Fruit fly (Drosophila melanogaster) whole organism, embryonic: ENCODE data around the gene CG9391.

Experiments
- Adf1 ChIP-seq: fragments of 200-800 bp; sonication (Bioruptor generic); IDR thresholded peaks from 2 replicates; pipeline ENCODE4 v1.3.6; 2022; ENCODE audit warnings: missing biosample characterization, missing genetic modification characterization
- Aef1 ChIP-seq: fragments of 200-800 bp; sonication (Bioruptor generic); IDR thresholded peaks from 3 replicates; pipeline ENCODE4 v1.3.6; 2022; ENCODE audit warnings: missing biosample characterization, missing genetic modification characterization
- Blimp-1 ChIP-seq: fragments of 200-800 bp; sonication (Bioruptor generic); optimal IDR thresholded peaks from 3 replicates; lab custom pipeline; 2018; ENCODE audit warnings: missing biosample characterization, missing genetic modification characterization, mild to moderate bottlenecking, moderate library complexity, missing genetic modification reagents
- C15 ChIP-seq: fragments of 200-800 bp; sonication (Bioruptor generic); IDR thresholded peaks from 3 replicates; pipeline ENCODE4 v1.3.6; 2022; ENCODE audit warnings: missing biosample characterization, missing genetic modification characterization
- CG10366 ChIP-seq: fragments of 200-800 bp; sonication (Bioruptor generic); IDR thresholded peaks from 2 replicates; pipeline ENCODE4 v1.3.6; 2022; ENCODE audit warnings: missing biosample characterization, missing genetic modification characterization
- CG10431 ChIP-seq: fragments of 200-800 bp; sonication (Bioruptor generic); optimal IDR thresholded peaks from 3 replicates; lab custom pipeline; 2018; ENCODE audit warnings: missing biosample characterization, mild to moderate bottlenecking, missing genetic modification characterization
- CG11723 ChIP-seq: fragments of 200-800 bp; sonication (Bioruptor generic); optimal IDR thresholded peaks from 2 replicates; lab custom pipeline; 2017; ENCODE audit warnings: missing biosample characterization, mild to moderate bottlenecking, missing genetic modification characterization
- CG12769 ChIP-seq: fragments of 200-800 bp; sonication (Bioruptor generic); optimal IDR thresholded peaks from 2 replicates; lab custom pipeline; 2019; ENCODE audit warnings: missing biosample characterization, mild to moderate bottlenecking, missing genetic modification characterization, moderate library complexity
- CG13894 ChIP-seq: fragments of 200-800 bp; sonication (Bioruptor generic); optimal IDR thresholded peaks from 3 replicates; lab custom pipeline; 2018; ENCODE audit warnings: missing biosample characterization, mild to moderate bottlenecking, missing genetic modification characterization, moderate library complexity
- CG1602 ChIP-seq: fragments of 200-800 bp; sonication (Bioruptor generic); optimal IDR thresholded peaks from 3 replicates; lab custom pipeline; 2016; ENCODE audit warnings: missing biosample characterization, missing genetic modification characterization
- CG17361 ChIP-seq: fragments of 200-800 bp; sonication (Bioruptor generic); IDR thresholded peaks from 3 replicates; pipeline ENCODE4 v1.3.6; 2022; ENCODE audit warnings: missing biosample characterization, missing genetic modification characterization
- CG2199 ChIP-seq: fragments of 200-800 bp; sonication (Bioruptor generic); IDR thresholded peaks from 3 replicates; pipeline ENCODE4 v1.3.6; 2022; ENCODE audit warnings: missing biosample characterization, missing genetic modification characterization
- CG3163 ChIP-seq: fragments of 200-800 bp; sonication (Bioruptor generic); optimal IDR thresholded peaks from 3 replicates; lab custom pipeline; 2016; ENCODE audit warnings: missing biosample characterization, missing genetic modification characterization
- CG4360 ChIP-seq: fragments of 200-800 bp; sonication (Bioruptor generic); IDR thresholded peaks from 2 replicates; pipeline ENCODE4 v1.3.6; 2022; ENCODE audit warnings: missing biosample characterization, missing genetic modification characterization
- CG4854 ChIP-seq: fragments of 200-800 bp; sonication (Bioruptor generic); optimal IDR thresholded peaks from 2 replicates; lab custom pipeline; 2016; ENCODE audit warnings: missing biosample characterization, missing genetic modification characterization, inconsistent platforms
- CG7372 ChIP-seq: fragments of 200-800 bp; sonication (Bioruptor generic); IDR thresholded peaks from 2 replicates; pipeline ENCODE4 v1.3.6; 2022; ENCODE audit warnings: missing biosample characterization, missing genetic modification characterization
- CG8281 ChIP-seq: fragments of 200-800 bp; sonication (Bioruptor generic); optimal IDR thresholded peaks from 2 replicates; lab custom pipeline; 2018; ENCODE audit warnings: missing biosample characterization, mild to moderate bottlenecking, missing genetic modification characterization, moderate library complexity
- CG9797 ChIP-seq: fragments of 200-800 bp; sonication (Bioruptor generic); optimal IDR thresholded peaks from 3 replicates; lab custom pipeline; 2018; ENCODE audit warnings: missing biosample characterization, mild to moderate bottlenecking, missing genetic modification characterization
- CHES-1-like ChIP-seq: fragments of 200-800 bp; sonication (Bioruptor generic); optimal IDR thresholded peaks from 2 replicates; lab custom pipeline; 2016; ENCODE audit warnings: missing biosample characterization, missing genetic modification characterization
- HLH54F ChIP-seq: fragments of 200-800 bp; sonication (Bioruptor generic); optimal IDR thresholded peaks from 3 replicates; lab custom pipeline; 2016; ENCODE audit warnings: missing biosample characterization, missing genetic modification characterization
- Hey ChIP-seq: fragments of 200-800 bp; sonication (Bioruptor generic); optimal IDR thresholded peaks from 3 replicates; lab custom pipeline; 2018; ENCODE audit warnings: missing biosample characterization, mild to moderate bottlenecking, missing genetic modification characterization
- Pdp1 ChIP-seq, 2 experiments: fragments of 200-800 bp; sonication (Bioruptor generic); optimal IDR thresholded peaks; 3 replicates each; lab custom pipeline; 2016; ENCODE audit warnings: missing biosample characterization in 2 of 2, missing genetic modification characterization in 2 of 2, mild to moderate bottlenecking in 1 of 2, moderate library complexity in 1 of 2
- Rfx ChIP-seq: fragments of 200-800 bp; sonication (Bioruptor generic); IDR thresholded peaks from 2 replicates; pipeline ENCODE4 v1.3.6; 2022; ENCODE audit warnings: missing biosample characterization, missing genetic modification characterization
- Spps ChIP-seq: fragments of 200-800 bp; sonication (Bioruptor generic); optimal IDR thresholded peaks from 2 replicates; lab custom pipeline; 2018; ENCODE audit warnings: missing biosample characterization, mild to moderate bottlenecking, missing genetic modification characterization
- abd-A ChIP-seq: fragments of 200-800 bp; sonication (Bioruptor generic); optimal IDR thresholded peaks from 3 replicates; lab custom pipeline; 2019; ENCODE audit warnings: missing biosample characterization, mild to moderate bottlenecking, missing genetic modification characterization, moderate library complexity
- ac ChIP-seq: fragments of 200-800 bp; sonication (Bioruptor generic); optimal IDR thresholded peaks from 3 replicates; lab custom pipeline; 2017; ENCODE audit warnings: missing biosample characterization, mild to moderate bottlenecking, missing genetic modification characterization
- aop ChIP-seq: fragments of 200-800 bp; sonication (Bioruptor generic); IDR thresholded peaks from 2 replicates; pipeline ENCODE4 v1.3.6; 2022; ENCODE audit warnings: missing biosample characterization, missing genetic modification characterization
- ap ChIP-seq: fragments of 200-800 bp; sonication (Bioruptor generic); IDR thresholded peaks from 2 replicates; pipeline ENCODE4 v1.3.6; 2022; ENCODE audit warnings: missing biosample characterization, missing genetic modification characterization
- bsh ChIP-seq, 2 experiments: fragments of 200-800 bp; sonication (Bioruptor generic); optimal IDR thresholded peaks; 2 replicates each; lab custom pipeline; 2017 to 2018; ENCODE audit warnings: mild to moderate bottlenecking in 2 of 2, missing biosample characterization in 2 of 2, missing genetic modification characterization in 2 of 2, moderate library complexity in 1 of 2
- chinmo ChIP-seq: fragments of 200-800 bp; sonication (Bioruptor generic); IDR thresholded peaks from 4 replicates; pipeline ENCODE4 v1.3.6; 2022; ENCODE audit warnings: missing biosample characterization, missing genetic modification characterization; ENCODE audit not compliant: partially characterized antibody
- ci ChIP-seq: fragments of 200-800 bp; sonication (Bioruptor generic); IDR thresholded peaks from 3 replicates; pipeline ENCODE4 v1.3.6; 2022; ENCODE audit warnings: missing biosample characterization, missing genetic modification characterization
- ems ChIP-seq: fragments of 200-800 bp; sonication (Bioruptor generic); optimal IDR thresholded peaks from 3 replicates; lab custom pipeline; 2016; ENCODE audit warnings: missing biosample characterization, missing genetic modification characterization
- gem ChIP-seq: fragments of 200-800 bp; sonication (Bioruptor generic); optimal IDR thresholded peaks from 2 replicates; lab custom pipeline; 2019; ENCODE audit warnings: missing biosample characterization, mild to moderate bottlenecking, missing genetic modification characterization, moderate library complexity
- grau ChIP-seq: fragments of 200-800 bp; optimal IDR thresholded peaks from 3 replicates; lab custom pipeline; 2019; ENCODE audit warnings: missing biosample characterization, mild to moderate bottlenecking, missing genetic modification characterization, moderate library complexity
- lola ChIP-seq, 3 experiments: fragments of >200 bp in 2 of 3; fragments of 200-800 bp in 1 of 3; sonication (Bioruptor generic) in 1 of 3; optimal IDR thresholded peaks; 2 replicates each; lab custom pipeline; 2017 to 2019; ENCODE audit warnings: missing biosample characterization in 3 of 3, missing genetic modification characterization in 3 of 3, mild to moderate bottlenecking in 1 of 3, moderate library complexity in 1 of 3
- phol ChIP-seq: fragments of 200-800 bp; sonication (Bioruptor generic); optimal IDR thresholded peaks from 3 replicates; lab custom pipeline; 2018; ENCODE audit warnings: missing biosample characterization, mild to moderate bottlenecking, missing genetic modification characterization, moderate library complexity
- run ChIP-seq: fragments of 200-800 bp; sonication (Bioruptor generic); optimal IDR thresholded peaks from 3 replicates; lab custom pipeline; 2018; ENCODE audit warnings: missing biosample characterization, mild to moderate bottlenecking, missing genetic modification characterization
- sd ChIP-seq: fragments of 200-800 bp; sonication (Bioruptor generic); optimal IDR thresholded peaks from 3 replicates; lab custom pipeline; 2018; ENCODE audit warnings: missing biosample characterization, mild to moderate bottlenecking, missing genetic modification characterization, moderate library complexity
- sisA ChIP-seq: fragments of 200-800 bp; sonication (Bioruptor generic); IDR thresholded peaks from 2 replicates; pipeline ENCODE4 v1.3.6; 2022; ENCODE audit warnings: missing biosample characterization, missing genetic modification characterization
- ssp ChIP-seq: fragments of 200-800 bp; sonication (Bioruptor generic); IDR thresholded peaks from 2 replicates; pipeline ENCODE4 v1.3.6; 2022; ENCODE audit warnings: missing biosample characterization, missing genetic modification characterization
- tgo ChIP-seq: fragments of 200-800 bp; sonication (Bioruptor generic); IDR thresholded peaks from 3 replicates; pipeline ENCODE4 v1.3.6; 2022; ENCODE audit warnings: missing biosample characterization, missing genetic modification characterization
- unc-4 ChIP-seq: fragments of 200-800 bp; sonication (Bioruptor generic); IDR thresholded peaks from 2 replicates; pipeline ENCODE4 v1.3.6; 2022; ENCODE audit warnings: missing biosample characterization, missing genetic modification characterization; ENCODE audit not compliant: partially characterized antibody
- z ChIP-seq: fragments of 200-800 bp; sonication (Bioruptor generic); IDR thresholded peaks from 3 replicates; pipeline ENCODE4 v1.3.6; 2022; ENCODE audit warnings: missing biosample characterization, missing genetic modification characterization
- zfh1 ChIP-seq: fragments of 200-800 bp; sonication (Bioruptor generic); IDR thresholded peaks from 3 replicates; pipeline ENCODE4 v1.3.6; 2022; ENCODE audit warnings: missing biosample characterization, missing genetic modification characterization

CG9391 gene

dm6 chr3L:21301737-21302487, 33.8 kb upstream of the CG9391 start:
- peak; percentile 18 for TF ChIP-seq grau (tag; lab: Kevin White, UChicago)
- TF ChIP-seq sd (tag; lab: Kevin White, UChicago) = peak; percentile 5
- no peak for TF ChIP-seq CG1602 (GFP tag; lab: Kevin White, UChicago)
- TF ChIP-seq Blimp-1 = peak; percentile 96
- no peak for TF ChIP-seq Aef1 (GFP tag; lab: Robert Waterston, UW)
- TF ChIP-seq CG12769 (tag; lab: Kevin White, UChicago) = peak; percentile 49
- no peak for TF ChIP-seq ci (GFP tag; lab: Robert Waterston, UW)
- 0 out of 3 replicates have a peak, but pooled peaks have one; percentile 45 for TF ChIP-seq CG2199
- peak; percentile 56 for TF ChIP-seq CG10431 (GFP tag; lab: Kevin White, UChicago)
- peak in 1 of 2 experiments; percentile 40 for TF ChIP-seq Pdp1 (GFP tag; optimal IDR thresholded peaks at IDR 0.05; lab: Kevin White, UChicago)

dm6 chr3L:21300280-21300679, 32.1 kb upstream of the CG9391 start, which contains the start of gene Cpr78Cc:
Cpr78Cc (plus strand) TSS chr3L:21300580.
- TF ChIP-seq CG11723 (GFP tag; lab: Kevin White, UChicago) (no peak), Adf1 (GFP tag; lab: Robert Waterston, UW) (peak; percentile 37; the same call in 1 of the 2 replicates), CG4360 (no peak), Rfx (GFP tag; lab: Robert Waterston, UW) (peak; percentile 18; the same call in 1 of the 2 replicates), C15 (GFP tag; lab: Robert Waterston, UW) (no peak), z (GFP tag; lab: Robert Waterston, UW) (no peak), tgo (no peak), ems (GFP tag; lab: Kevin White, UChicago) (no peak), gem (tag; lab: Kevin White, UChicago) (no peak), grau (tag; lab: Kevin White, UChicago) (no peak), lola (GFP tag; optimal IDR thresholded peaks at IDR 0.05; lab: Kevin White, UChicago) (no peak), run (no peak), Spps (tag; lab: Kevin White, UChicago) (no peak), CG3163 (GFP tag; lab: Kevin White, UChicago) (no peak), aop (GFP tag; lab: Robert Waterston, UW) (no peak), CG17361 (no peak), CG10366 (GFP tag; lab: Robert Waterston, UW) (no peak), CG8281 (no peak), bsh (GFP tag; optimal IDR thresholded peaks at IDR 0.05; lab: Kevin White, UChicago) (no peak), ap (GFP tag; lab: Robert Waterston, UW) (no peak), phol (tag; lab: Kevin White, UChicago) (no peak), ac (GFP tag; lab: Kevin White, UChicago) (no peak), Hey (no peak), zfh1 (no peak), ssp (no peak), CG7372 (GFP tag; lab: Robert Waterston, UW) (no peak), CG13894 (tag; lab: Kevin White, UChicago) (peak; percentile 15)

- TF ChIP-seq abd-A (tag; lab: Kevin White, UChicago) (peak; percentile 86), chinmo (GFP tag; lab: Robert Waterston, UW) (0 out of 4 replicates have a peak, but pooled peaks have one; percentile 37), CHES-1-like (GFP tag; lab: Kevin White, UChicago) (no peak), CG9797 (GFP tag; lab: Kevin White, UChicago) (no peak), sd (tag; lab: Kevin White, UChicago) (peak; percentile 82), CG13894 (tag; lab: Kevin White, UChicago) (peak; percentile 45), sisA (GFP tag; lab: Robert Waterston, UW) (no peak), CG4854 (GFP tag; lab: Kevin White, UChicago) (no peak), unc-4 (GFP tag; lab: Robert Waterston, UW) (no peak), HLH54F (GFP tag; lab: Kevin White, UChicago) (no peak)
These were observed 31.1 kb upstream of the CG9391 start for dm6 chr3L:21299203-21299602.
